Fruit fly (Drosophila melanogaster) whole organism, embryonic: Measurements from ENCODE around the gene prd.

Experiments used
- Atf-2 ChIP-seq: fragments of 200-800 bp; sonication (Bioruptor generic); optimal IDR thresholded peaks from 2 replicates; lab custom pipeline; 2016; ENCODE audit warnings: missing biosample characterization, missing genetic modification characterization
- CG11398 ChIP-seq: fragments of 200-800 bp; sonication (Bioruptor generic); optimal IDR thresholded peaks from 2 replicates; lab custom pipeline; 2016; ENCODE audit warnings: missing biosample characterization, missing genetic modification characterization
- CG1233 ChIP-seq: fragments of 200-800 bp; sonication (Bioruptor generic); optimal IDR thresholded peaks from 4 replicates; lab custom pipeline; 2018; ENCODE audit warnings: missing biosample characterization, mild to moderate bottlenecking, missing genetic modification characterization
- CG1529 ChIP-seq: fragments of 200-800 bp; sonication (Bioruptor generic); optimal IDR thresholded peaks from 3 replicates; lab custom pipeline; 2018; ENCODE audit warnings: missing biosample characterization, missing genetic modification characterization
- CG15479 ChIP-seq: fragments of 200-800 bp; sonication (Bioruptor generic); optimal IDR thresholded peaks from 3 replicates; lab custom pipeline; 2019; ENCODE audit warnings: missing biosample characterization, mild to moderate bottlenecking, missing genetic modification characterization, moderate library complexity
- CG17385 ChIP-seq: fragments of 200-800 bp; sonication (Bioruptor generic); optimal IDR thresholded peaks from 3 replicates; lab custom pipeline; 2018; ENCODE audit warnings: missing biosample characterization, mild to moderate bottlenecking, missing genetic modification characterization
- CG17802 ChIP-seq: fragments of 200-800 bp; sonication (Bioruptor generic); optimal IDR thresholded peaks from 2 replicates; lab custom pipeline; 2018; ENCODE audit warnings: missing biosample characterization, mild to moderate bottlenecking, missing genetic modification characterization, moderate library complexity
- CG18262 ChIP-seq: fragments of 200-800 bp; optimal IDR thresholded peaks from 3 replicates; lab custom pipeline; 2019; ENCODE audit warnings: missing biosample characterization, mild to moderate bottlenecking, missing genetic modification characterization, moderate library complexity
- CG1832 ChIP-seq: fragments of 200-800 bp; sonication (Bioruptor generic); optimal IDR thresholded peaks from 2 replicates; lab custom pipeline; 2017; ENCODE audit warnings: missing biosample characterization, mild to moderate bottlenecking, missing genetic modification characterization, inconsistent platforms
- CG2199 ChIP-seq: fragments of 200-800 bp; sonication (Bioruptor generic); IDR thresholded peaks from 3 replicates; pipeline ENCODE4 v1.3.6; 2022; ENCODE audit warnings: missing biosample characterization, missing genetic modification characterization
- CG2712 ChIP-seq: fragments of 200-800 bp; optimal IDR thresholded peaks from 3 replicates; lab custom pipeline; 2019; ENCODE audit warnings: missing biosample characterization, mild to moderate bottlenecking, missing genetic modification characterization, moderate library complexity
- CG31388 ChIP-seq: fragments of 200-800 bp; sonication (Bioruptor generic); optimal IDR thresholded peaks from 2 replicates; lab custom pipeline; 2016; ENCODE audit warnings: missing biosample characterization, missing genetic modification characterization
- CG32772 ChIP-seq: fragments of 200-800 bp; sonication (Bioruptor generic); IDR thresholded peaks from 2 replicates; pipeline ENCODE4 v1.3.6; 2022; ENCODE audit warnings: missing biosample characterization, missing genetic modification characterization
- CG6689 ChIP-seq: fragments of 200-800 bp; sonication (Bioruptor generic); IDR thresholded peaks from 2 replicates; pipeline ENCODE4 v1.3.6; 2022; ENCODE audit warnings: missing biosample characterization, missing genetic modification characterization
- CG8478 ChIP-seq: fragments of >200 bp; optimal IDR thresholded peaks from 2 replicates; lab custom pipeline; 2018
- CTCF ChIP-seq: fragments of 200-800 bp; sonication (Bioruptor generic); optimal IDR thresholded peaks from 2 replicates; lab custom pipeline; 2017; ENCODE audit warnings: missing biosample characterization, mild to moderate bottlenecking, missing genetic modification characterization, moderate library complexity
- CoRest ChIP-seq: fragments of 200-800 bp; sonication (Bioruptor generic); optimal IDR thresholded peaks from 3 replicates; lab custom pipeline; 2018; ENCODE audit warnings: missing biosample characterization, mild to moderate bottlenecking, missing genetic modification characterization, moderate library complexity
- D ChIP-seq, 2 experiments: fragments of 200-800 bp in 1 of 2; fragments of >200 bp in 1 of 2; sonication (Bioruptor generic) in 1 of 2; optimal IDR thresholded peaks; 2 replicates in 1 of 2; 3 replicates in 1 of 2; lab custom pipeline; 2017; ENCODE audit warnings: mild to moderate bottlenecking in 1 of 2, missing biosample characterization in 1 of 2, missing genetic modification characterization in 1 of 2, missing genetic modification reagents in 1 of 2
- Ets65A ChIP-seq: fragments of 200-800 bp; sonication (Bioruptor generic); peaks from one replicate; lab custom pipeline; 2016; ENCODE audit warnings: missing biosample characterization, missing genetic modification characterization
- Hr39 ChIP-seq: fragments of >200 bp; optimal IDR thresholded peaks from 2 replicates; lab custom pipeline; 2017
- Med ChIP-seq: fragments of 200-800 bp; sonication (Bioruptor generic); peaks from one replicate; lab custom pipeline; 2016; ENCODE audit warnings: missing biosample characterization, missing genetic modification characterization, mild to moderate bottlenecking, inconsistent platforms, moderate library complexity
- Mrtf ChIP-seq: fragments of 200-800 bp; sonication (Bioruptor generic); IDR thresholded peaks from 3 replicates; pipeline ENCODE4 v1.3.6; 2022; ENCODE audit warnings: missing biosample characterization, missing genetic modification characterization
- Nf-YB ChIP-seq: fragments of 200-800 bp; sonication (Bioruptor generic); optimal IDR thresholded peaks from 3 replicates; lab custom pipeline; 2019; ENCODE audit warnings: missing biosample characterization, mild to moderate bottlenecking, missing genetic modification characterization, moderate library complexity
- Nf-YC ChIP-seq: fragments of 200-800 bp; optimal IDR thresholded peaks from 3 replicates; lab custom pipeline; 2019; ENCODE audit warnings: missing biosample characterization, mild to moderate bottlenecking, missing genetic modification characterization, moderate library complexity
- Ptx1 ChIP-seq: fragments of 200-800 bp; sonication (Bioruptor generic); IDR thresholded peaks from 2 replicates; pipeline ENCODE4 v1.3.6; 2022; ENCODE audit warnings: missing biosample characterization, missing genetic modification characterization
- ab ChIP-seq: fragments of 200-800 bp; sonication (Bioruptor generic); optimal IDR thresholded peaks from 2 replicates; lab custom pipeline; 2016; ENCODE audit warnings: missing biosample characterization, missing genetic modification characterization
- ac ChIP-seq: fragments of 200-800 bp; sonication (Bioruptor generic); optimal IDR thresholded peaks from 3 replicates; lab custom pipeline; 2017; ENCODE audit warnings: missing biosample characterization, mild to moderate bottlenecking, missing genetic modification characterization
- cad ChIP-seq: fragments of >200 bp; optimal IDR thresholded peaks from 2 replicates; lab custom pipeline; 2017; ENCODE audit warnings: missing biosample characterization, missing genetic modification characterization
- chinmo ChIP-seq: fragments of 200-800 bp; sonication (Bioruptor generic); IDR thresholded peaks from 4 replicates; pipeline ENCODE4 v1.3.6; 2022; ENCODE audit warnings: missing biosample characterization, missing genetic modification characterization; ENCODE audit not compliant: partially characterized antibody
- crol ChIP-seq: fragments of 200-800 bp; sonication (Bioruptor generic); IDR thresholded peaks from 2 replicates; pipeline ENCODE4 v1.3.6; 2022; ENCODE audit warnings: missing biosample characterization, missing genetic modification characterization
- dmrt11E ChIP-seq: fragments of 200-800 bp; sonication (Bioruptor generic); optimal IDR thresholded peaks from 3 replicates; lab custom pipeline; 2018; ENCODE audit warnings: missing biosample characterization, mild to moderate bottlenecking, missing genetic modification characterization, moderate library complexity
- fd3F ChIP-seq: fragments of 200-800 bp; sonication (Bioruptor generic); optimal IDR thresholded peaks from 2 replicates; lab custom pipeline; 2018; ENCODE audit warnings: missing biosample characterization, mild to moderate bottlenecking, missing genetic modification characterization, moderate library complexity
- gem ChIP-seq: fragments of 200-800 bp; sonication (Bioruptor generic); optimal IDR thresholded peaks from 2 replicates; lab custom pipeline; 2019; ENCODE audit warnings: missing biosample characterization, mild to moderate bottlenecking, missing genetic modification characterization, moderate library complexity
- lbe ChIP-seq: fragments of 200-800 bp; sonication (Bioruptor generic); optimal IDR thresholded peaks from 2 replicates; lab custom pipeline; 2016; ENCODE audit warnings: missing biosample characterization, mild to moderate bottlenecking, missing genetic modification characterization
- lmd ChIP-seq: fragments of 200-800 bp; sonication (Bioruptor generic); IDR thresholded peaks from 2 replicates; pipeline ENCODE4 v1.3.6; 2022; ENCODE audit warnings: missing biosample characterization, missing genetic modification characterization
- lov ChIP-seq, 2 experiments: fragments of 200-800 bp in 1 of 2; fragments of >200 bp in 1 of 2; sonication (Bioruptor generic) in 1 of 2; IDR thresholded peaks in 1 of 2; optimal IDR thresholded peaks in 1 of 2; 2 replicates in 1 of 2; 3 replicates in 1 of 2; pipeline versions ENCODE4 v1.3.6 to Lab custom; 2017 to 2022; ENCODE audit warnings: missing biosample characterization in 1 of 2, missing genetic modification characterization in 1 of 2
- odd ChIP-seq: fragments of 200-800 bp; sonication (Bioruptor generic); optimal IDR thresholded peaks from 2 replicates; lab custom pipeline; 2017; ENCODE audit warnings: missing biosample characterization, mild to moderate bottlenecking, missing genetic modification characterization
- prd ChIP-seq, 3 experiments: fragments of >200 bp in 2 of 3; fragments of 200-800 bp in 1 of 3; sonication (Bioruptor generic) in 1 of 3; optimal IDR thresholded peaks in 2 of 3; IDR thresholded peaks in 1 of 3; 2 replicates in 2 of 3; 3 replicates in 1 of 3; pipeline versions ENCODE4 v1.3.6 to Lab custom; 2017 to 2022; ENCODE audit warnings: missing biosample characterization in 1 of 3, missing genetic modification characterization in 1 of 3
- sens ChIP-seq: fragments of 200-800 bp; sonication (Bioruptor generic); peaks from one replicate; lab custom pipeline; 2016; ENCODE audit warnings: missing biosample characterization, missing genetic modification characterization
- stwl ChIP-seq: fragments of 200-800 bp; sonication (Bioruptor generic); optimal IDR thresholded peaks from 3 replicates; lab custom pipeline; 2018; ENCODE audit warnings: missing biosample characterization, mild to moderate bottlenecking, missing genetic modification characterization, moderate library complexity
- tll ChIP-seq, 2 experiments: fragments of 200-800 bp in 1 of 2; fragments of >200 bp in 1 of 2; sonication (Bioruptor generic) in 1 of 2; optimal IDR thresholded peaks; 2 replicates each; lab custom pipeline; 2017 to 2019; ENCODE audit warnings: missing biosample characterization in 2 of 2, missing genetic modification characterization in 2 of 2, mild to moderate bottlenecking in 1 of 2, moderate library complexity in 1 of 2
- twi ChIP-seq: fragments of 200-800 bp; optimal IDR thresholded peaks from 2 replicates; lab custom pipeline; 2019; ENCODE audit warnings: missing biosample characterization, mild to moderate bottlenecking, missing genetic modification characterization, moderate library complexity
- vnd ChIP-seq: fragments of 200-800 bp; sonication (Bioruptor generic); IDR thresholded peaks from 3 replicates; pipeline ENCODE4 v1.3.6; 2022; ENCODE audit warnings: missing biosample characterization, missing genetic modification characterization; ENCODE audit not compliant: partially characterized antibody
- wdn ChIP-seq: fragments of 200-800 bp; sonication (Bioruptor generic); IDR thresholded peaks from 2 replicates; pipeline ENCODE4 v1.3.6; 2022; ENCODE audit warnings: missing biosample characterization, missing genetic modification characterization
- zen ChIP-seq: fragments of 200-800 bp; sonication (Bioruptor generic); optimal IDR thresholded peaks from 3 replicates; lab custom pipeline; 2018; ENCODE audit warnings: missing biosample characterization, mild to moderate bottlenecking, missing genetic modification characterization, moderate library complexity

Gene prd

DNA sequence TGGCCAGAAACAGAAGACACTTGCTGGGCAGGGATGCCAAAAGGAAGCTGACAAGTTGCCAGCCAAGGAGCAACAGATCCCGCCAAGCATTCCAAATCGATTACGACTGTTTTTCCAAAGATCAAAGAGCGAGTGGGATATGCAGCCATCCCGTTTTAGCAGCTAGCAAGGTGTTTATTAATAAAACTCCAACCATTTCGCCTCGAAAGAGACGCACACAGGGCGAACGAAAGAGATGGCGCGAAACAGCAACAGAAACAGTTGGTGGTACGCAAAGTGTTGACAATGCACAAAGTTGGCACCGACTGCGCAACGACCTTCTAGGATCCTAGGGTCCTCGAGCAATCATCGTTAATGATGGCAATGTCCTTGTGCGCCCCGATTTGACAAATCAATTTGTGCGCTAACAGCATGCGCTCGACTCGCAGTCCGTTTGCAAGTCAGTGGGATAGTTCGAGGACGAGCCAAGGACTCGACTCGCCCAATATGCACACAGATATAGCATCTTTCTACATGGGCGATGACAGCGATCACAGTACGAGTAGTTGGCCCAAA is 5.7 kb downstream of the prd start:
- peak; percentile 53 for TF ChIP-seq Nf-YC
- TF ChIP-seq CG17802 (tag; lab: Kevin White, UChicago), result no peak
- peak; percentile 71 for TF ChIP-seq CG8478
- TF ChIP-seq Med (GFP tag; lab: Kevin White, UChicago), result no peak
- peak; percentile 87 for TF ChIP-seq D (optimal IDR thresholded peaks at IDR 0.05; lab: Kevin White, UChicago)
- TF ChIP-seq D (GFP tag; optimal IDR thresholded peaks at IDR 0.05; lab: Kevin White, UChicago), result no peak
- peak; percentile 48 for TF ChIP-seq Ets65A (GFP tag; lab: Kevin White, UChicago)
- TF ChIP-seq CG15479 (GFP tag; lab: Kevin White, UChicago), result peak; percentile 26
- TF ChIP-seq Nf-YB (GFP tag; lab: Kevin White, UChicago), result peak; percentile 34
- TF ChIP-seq CG32772 (GFP tag; lab: Robert Waterston, UW), result 0 out of 2 replicates have a peak, but pooled peaks have one; percentile 19
- TF ChIP-seq CoRest (tag; lab: Kevin White, UChicago), result no peak
- no peak for TF ChIP-seq prd (optimal IDR thresholded peaks at IDR 0.05; lab: Kevin White, UChicago)
- TF ChIP-seq prd (GFP tag; IDR thresholded peaks at IDR 0.05; lab: Robert Waterston, UW), result peak; percentile 85
- peak; percentile 19 for TF ChIP-seq CG1832
- TF ChIP-seq cad, result peak; percentile 54
- TF ChIP-seq zen (tag; lab: Kevin White, UChicago), result peak; percentile 96
- peak in 1 of 2 experiments; percentile 70 for TF ChIP-seq tll (GFP tag; optimal IDR thresholded peaks at IDR 0.05; lab: Kevin White, UChicago)
- peak; percentile 49 for TF ChIP-seq twi

DNA sequence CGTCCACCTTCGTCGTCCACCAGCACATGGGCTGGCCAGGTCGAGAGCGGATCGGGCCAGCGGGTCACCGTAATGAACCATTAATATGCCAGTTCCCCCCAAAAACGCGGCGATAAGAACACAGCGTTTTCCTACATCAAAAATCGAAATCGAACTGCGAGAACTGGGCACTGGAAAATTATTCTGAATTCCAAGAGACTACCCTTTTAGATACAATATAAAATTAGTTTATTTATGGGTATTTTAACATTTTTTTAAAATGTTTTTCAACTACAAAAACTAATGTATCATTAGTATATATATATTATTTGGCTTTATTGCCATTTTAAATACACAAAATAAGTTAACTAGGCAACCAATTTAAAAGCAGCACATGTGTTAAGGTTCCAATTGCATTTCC is 6.9 kb downstream of the prd start:
- TF ChIP-seq lmd (GFP tag; lab: Robert Waterston, UW) (peak; percentile 25; the same call in 1 of the 2 replicates), CG1233 (no peak), sens (peak; percentile 56), vnd (GFP tag; lab: Robert Waterston, UW) (no peak), Ets65A (GFP tag; lab: Kevin White, UChicago) (peak; percentile 93), CG18262 (tag; lab: Kevin White, UChicago) (peak; percentile 33), ab (GFP tag; lab: Kevin White, UChicago) (no peak), CG2712 (tag; lab: Kevin White, UChicago) (peak; percentile 4), fd3F (no peak), Ptx1 (peak; percentile 45)

DNA sequence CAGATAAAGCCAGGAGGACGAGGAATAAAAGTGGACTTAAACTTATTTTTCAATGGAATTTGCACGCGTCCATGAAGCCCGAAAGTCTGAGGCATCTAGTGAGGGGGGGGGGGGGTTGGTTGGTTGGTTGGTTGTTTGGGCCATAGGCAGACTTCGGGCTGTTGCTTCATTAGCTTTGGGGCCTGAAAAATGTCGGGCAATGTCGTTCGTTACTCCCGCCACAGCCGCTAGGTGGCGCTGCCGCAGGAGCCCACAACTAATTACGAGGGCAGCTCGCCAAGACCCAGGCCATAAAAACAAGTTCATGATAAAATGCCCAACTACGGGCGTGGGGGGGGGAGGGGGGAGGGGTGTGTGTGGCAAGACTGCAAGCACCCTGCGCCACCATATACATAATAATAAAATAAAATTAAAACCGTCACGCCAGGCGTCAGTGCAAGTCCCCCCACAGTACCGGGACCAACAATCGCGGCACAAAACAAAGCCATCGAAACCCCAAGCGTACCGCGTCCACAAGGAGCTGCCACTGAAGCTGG is 7.4 kb downstream of the prd start:
- TF ChIP-seq Med (GFP tag; lab: Kevin White, UChicago), result peak; percentile 26
- TF ChIP-seq chinmo (GFP tag; lab: Robert Waterston, UW), result 0 out of 4 replicates have a peak, but pooled peaks have one; percentile 9
- TF ChIP-seq dmrt11E (tag; lab: Kevin White, UChicago), result no peak
- TF ChIP-seq prd (optimal IDR thresholded peaks at IDR 0.05; lab: Kevin White, UChicago), result no peak
- TF ChIP-seq prd (GFP tag; IDR thresholded peaks at IDR 0.05; lab: Robert Waterston, UW), result peak; percentile 30; the same call in 1 of the 3 replicates
- TF ChIP-seq Hr39 (lab: Kevin White, UChicago), result peak; percentile 60
- peak; percentile 58 for TF ChIP-seq crol
- TF ChIP-seq odd, result no peak
- TF ChIP-seq CTCF (GFP tag; lab: Kevin White, UChicago), result peak; percentile 82
- TF ChIP-seq Mrtf (GFP tag; lab: Robert Waterston, UW), result 0 out of 3 replicates have a peak, but pooled peaks have one; percentile 33
- 0 out of 3 replicates have a peak, but pooled peaks have one; percentile 22 for TF ChIP-seq CG2199 (GFP tag; lab: Robert Waterston, UW)
- no peak for TF ChIP-seq CG6689 (GFP tag; lab: Robert Waterston, UW)

DNA sequence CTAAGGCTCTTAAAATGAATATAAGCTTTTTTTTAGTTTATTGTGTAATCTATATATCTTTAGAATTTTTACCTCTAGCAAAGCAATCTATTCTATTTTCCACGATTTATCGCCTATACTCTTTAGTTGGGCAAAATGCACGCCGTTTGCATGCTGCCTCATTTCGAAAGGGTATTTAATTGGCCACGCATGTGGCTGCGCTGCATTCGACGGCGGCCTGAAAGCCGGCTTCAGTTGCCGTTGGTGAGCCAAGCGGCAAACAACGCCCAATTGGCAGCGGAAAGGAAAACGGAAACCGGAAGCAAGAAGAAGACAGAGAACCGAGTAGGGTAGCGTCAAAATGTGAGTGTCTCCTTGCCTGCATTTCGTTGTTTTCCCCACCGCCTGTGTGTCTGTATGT is 9.8 kb downstream of the prd start, which contains the start of gene CG14947:
CG14947 (plus strand) TSS at position 251 of the 400 bp plus-strand sequence.
- TF ChIP-seq stwl (tag; lab: Kevin White, UChicago) (peak; percentile 17), lbe (GFP tag; lab: Kevin White, UChicago) (no peak), wdn (no peak), ac (peak; percentile 32), sens (peak; percentile 75), gem (tag; lab: Kevin White, UChicago) (peak; percentile 27), CG31388 (GFP tag; lab: Kevin White, UChicago) (no peak), lov (optimal IDR thresholded peaks at IDR 0.05; lab: Kevin White, UChicago) (no peak), lov (GFP tag; IDR thresholded peaks at IDR 0.05; lab: Robert Waterston, UW) (0 out of 3 replicates have a peak, but pooled peaks have one; percentile 63), CG17385 (peak; percentile 59), CG11398 (GFP tag; lab: Kevin White, UChicago) (no peak), CG1529 (no peak), Atf-2 (GFP tag; lab: Kevin White, UChicago) (no peak)
